Worm (Caenorhabditis elegans) whole organism, midembryonic: ENCODE data around the gene zim-2.

ENCODE experiments used
- cog-1 ChIP-seq: sonication (generic microtip); optimal IDR thresholded peaks from 2 replicates; lab custom pipeline; 2016; ENCODE audit warnings: missing genetic modification characterization, missing compliant biosample characterization
- klf-2 ChIP-seq: fragments of 200-800 bp; sonication (Bioruptor generic); conservative IDR thresholded peaks from 2 replicates; pipeline ENCODE4 v1.3.6; 2022; ENCODE audit warnings: missing genetic modification reagents, missing genetic modification characterization, missing compliant biosample characterization
- ref-1 ChIP-seq: fragments of 200-800 bp; sonication (Bioruptor generic); conservative IDR thresholded peaks from 2 replicates; pipeline ENCODE4 v1.3.6; 2022; ENCODE audit warnings: missing genetic modification reagents, missing genetic modification characterization, missing compliant biosample characterization
- ztf-23 ChIP-seq: fragments of 200-800 bp; sonication (Bioruptor generic); IDR thresholded peaks from 2 replicates; pipeline ENCODE4 v1.3.6; 2022; ENCODE audit warnings: missing genetic modification reagents, missing genetic modification characterization, missing compliant biosample characterization
- ztf-29 ChIP-seq: fragments of 200-800 bp; sonication (Bioruptor generic); IDR thresholded peaks from 2 replicates; pipeline ENCODE4 v1.3.6; 2022; ENCODE audit warnings: missing genetic modification reagents, missing genetic modification characterization, missing compliant biosample characterization

- no peak for TF ChIP-seq ztf-23 (GFP tag; lab: Robert Waterston, UW)
- no peak for TF ChIP-seq ztf-29 (GFP tag; lab: Robert Waterston, UW)
- no peak for TF ChIP-seq ref-1 (GFP tag; lab: Robert Waterston, UW)
- no peak for TF ChIP-seq cog-1 (tag; lab: Kevin White, UChicago)
- TF ChIP-seq klf-2 (GFP tag; lab: Robert Waterston, UW) = no peak
These were observed 16.0 kb downstream of the zim-2 start for ce11 chrIV:10571020-10571419.
